Fruit fly (Drosophila melanogaster) whole organism, embryonic: ENCODE measurements around the gene CG44001.
A peak's percentile ranks its signal among the peaks of the same experiment; 100 is the strongest.

Experiments
- CG18599 ChIP-seq: fragments of 200-800 bp; sonication (Bioruptor generic); optimal IDR thresholded peaks from 3 replicates; lab custom pipeline; 2017; ENCODE audit warnings: missing biosample characterization, missing genetic modification characterization, mild to moderate bottlenecking, moderate library complexity, missing genetic modification reagents
- CG32767 ChIP-seq: fragments of 200-800 bp; sonication (Bioruptor generic); IDR thresholded peaks from 2 replicates; pipeline ENCODE4 v1.3.6; 2022; ENCODE audit warnings: missing biosample characterization, missing genetic modification characterization
- CG33213 ChIP-seq: fragments of 200-800 bp; sonication (Bioruptor generic); optimal IDR thresholded peaks from 3 replicates; lab custom pipeline; 2016; ENCODE audit warnings: missing biosample characterization, missing genetic modification characterization
- CG8924 ChIP-seq: fragments of 200-800 bp; optimal IDR thresholded peaks from 3 replicates; lab custom pipeline; 2019; ENCODE audit warnings: missing biosample characterization, mild to moderate bottlenecking, missing genetic modification characterization, moderate library complexity
- Ets65A ChIP-seq: fragments of 200-800 bp; sonication (Bioruptor generic); peaks from one replicate; lab custom pipeline; 2016; ENCODE audit warnings: missing biosample characterization, missing genetic modification characterization
- GATAe ChIP-seq: fragments of 200-800 bp; sonication (Bioruptor generic); conservative IDR thresholded peaks from 2 replicates; pipeline ENCODE4 v1.3.6; 2022; ENCODE audit warnings: missing biosample characterization, missing genetic modification characterization
- ems ChIP-seq: fragments of 200-800 bp; sonication (Bioruptor generic); optimal IDR thresholded peaks from 3 replicates; lab custom pipeline; 2016; ENCODE audit warnings: missing biosample characterization, missing genetic modification characterization
- repo ChIP-seq: fragments of 200-800 bp; sonication (Bioruptor generic); optimal IDR thresholded peaks from 2 replicates; lab custom pipeline; 2016; ENCODE audit warnings: missing biosample characterization, missing genetic modification characterization
- sd ChIP-seq: fragments of 200-800 bp; sonication (Bioruptor generic); optimal IDR thresholded peaks from 3 replicates; lab custom pipeline; 2018; ENCODE audit warnings: missing biosample characterization, mild to moderate bottlenecking, missing genetic modification characterization, moderate library complexity
- tap ChIP-seq: fragments of 200-800 bp; optimal IDR thresholded peaks from 3 replicates; lab custom pipeline; 2019; ENCODE audit warnings: missing biosample characterization, mild to moderate bottlenecking, missing genetic modification characterization, moderate library complexity
- trh ChIP-seq: fragments of 200-800 bp; sonication (Bioruptor generic); optimal IDR thresholded peaks from 2 replicates; lab custom pipeline; 2016; ENCODE audit warnings: missing biosample characterization, missing genetic modification characterization

- TF ChIP-seq GATAe (GFP tag; lab: Robert Waterston, UW) (no peak), CG18599 (GFP tag; lab: Kevin White, UChicago) (no peak), ems (GFP tag; lab: Kevin White, UChicago) (no peak), Ets65A (GFP tag; lab: Kevin White, UChicago) (no peak), CG8924 (tag; lab: Kevin White, UChicago) (peak; percentile 2), CG33213 (GFP tag; lab: Kevin White, UChicago) (no peak), CG32767 (GFP tag; lab: Robert Waterston, UW) (no peak), repo (GFP tag; lab: Kevin White, UChicago) (no peak), tap (no peak), trh (GFP tag; lab: Kevin White, UChicago) (no peak), sd (tag; lab: Kevin White, UChicago) (peak; percentile 69)
Observed at dm6 chr2L:5095350-5095962, 52.4 kb downstream of the CG44001 start.
